Worm (Caenorhabditis elegans): Measurements from ENCODE around the gene twk-31.

The twk-31 gene

ce11 chrIII:11465394-11465948, 55.0 kb downstream of the twk-31 start:
- peak; percentile 90 for TF ChIP-seq elt-2 (tag; optimal IDR thresholded peaks at IDR 0.05)
- TF ChIP-seq mdl-1 (tag; optimal IDR thresholded peaks at IDR 0.05) = no peak
- peak; percentile 18 for TF ChIP-seq snpc-4 (tag; optimal IDR thresholded peaks at IDR 0.05)

ce11 chrIII:11466420-11467188, 56.1 kb downstream of the twk-31 start:
- TF ChIP-seq ceh-82 (tag; optimal IDR thresholded peaks at IDR 0.05) = no peak
- TF ChIP-seq ceh-9 (tag; optimal IDR thresholded peaks at IDR 0.05) = no peak
- TF ChIP-seq nhr-67 (tag; optimal IDR thresholded peaks at IDR 0.05) = no peak
- no peak for TF ChIP-seq unc-62 (GFP tag; optimal IDR thresholded peaks at IDR 0.05)
- TF ChIP-seq ztf-4 (tag; optimal IDR thresholded peaks at IDR 0.05) = no peak
- peak; percentile 32 for TF ChIP-seq elt-2 (tag; optimal IDR thresholded peaks at IDR 0.05)
- TF ChIP-seq ama-1 (optimal IDR thresholded peaks at IDR 0.05) = no peak
- no peak for TF ChIP-seq elt-3 (tag; optimal IDR thresholded peaks at IDR 0.05)
- peak; percentile 42 for TF ChIP-seq nfya-1 (tag; optimal IDR thresholded peaks at IDR 0.05; ENCODE audit: insufficient read depth)
- TF ChIP-seq zag-1 (tag; optimal IDR thresholded peaks at IDR 0.05) = no peak
- peak; percentile 7 for TF ChIP-seq ceh-28 (tag; optimal IDR thresholded peaks at IDR 0.05)
- peak; percentile 25 for TF ChIP-seq lin-39 (tag; optimal IDR thresholded peaks at IDR 0.05)
- peak; percentile 49 for TF ChIP-seq hmg-11 (tag; optimal IDR thresholded peaks at IDR 0.05)
- TF ChIP-seq ceh-16 (tag; optimal IDR thresholded peaks at IDR 0.05) = no peak
- TF ChIP-seq nhr-77 (tag; optimal IDR thresholded peaks at IDR 0.05) = no peak
- TF ChIP-seq fos-1 (tag; optimal IDR thresholded peaks at IDR 0.05) = no peak
- TF ChIP-seq snpc-4 (tag; optimal IDR thresholded peaks at IDR 0.05) = no peak
- TF ChIP-seq nhr-25 (tag; optimal IDR thresholded peaks at IDR 0.05) = no peak
- TF ChIP-seq pha-4 (tag; optimal IDR thresholded peaks at IDR 0.05) = peak; percentile 13

ce11 chrIII:11467631-11468481, 57.4 kb downstream of the twk-31 start:
- TF ChIP-seq nfya-1 (tag; optimal IDR thresholded peaks at IDR 0.05; ENCODE audit: insufficient read depth) = peak; percentile 5
- TF ChIP-seq hmg-11 (tag; optimal IDR thresholded peaks at IDR 0.05) = peak; percentile 45
- no peak for TF ChIP-seq nhr-25 (tag; optimal IDR thresholded peaks at IDR 0.05)
- no peak for TF ChIP-seq jun-1 (tag; optimal IDR thresholded peaks at IDR 0.05)
- TF ChIP-seq pha-4 (tag; optimal IDR thresholded peaks at IDR 0.05) = peak; percentile 20
- peak; percentile 57 for TF ChIP-seq nhr-23 (tag; optimal IDR thresholded peaks at IDR 0.05)

ce11 chrIII:11470311-11470858, 59.9 kb downstream of the twk-31 start, which contains the start of gene bed-2:
bed-2 (minus strand) TSS chrIII:11470808.
- no peak for TF ChIP-seq ceh-82 (tag; optimal IDR thresholded peaks at IDR 0.05)
- no peak for TF ChIP-seq lin-15B (tag; optimal IDR thresholded peaks at IDR 0.05)
- no peak for TF ChIP-seq nhr-11 (tag; optimal IDR thresholded peaks at IDR 0.05)
- peak; percentile 91 for TF ChIP-seq nfya-1 (tag; optimal IDR thresholded peaks at IDR 0.05; ENCODE audit: insufficient read depth)
- no peak for TF ChIP-seq snpc-4 (tag; optimal IDR thresholded peaks at IDR 0.05)

ce11 chrIII:11471336-11471735, 60.9 kb downstream of the twk-31 start:
- TF ChIP-seq tbx-2 (tag; optimal IDR thresholded peaks at IDR 0.05) (no peak), nhr-12 (tag; optimal IDR thresholded peaks at IDR 0.05) (no peak), unc-62 (GFP tag; optimal IDR thresholded peaks at IDR 0.05) (no peak), hmg-11 (tag; optimal IDR thresholded peaks at IDR 0.05) (no peak), egl-5 (tag; optimal IDR thresholded peaks at IDR 0.05) (no peak), fos-1 (tag; optimal IDR thresholded peaks at IDR 0.05) (no peak), nhr-77 (tag; optimal IDR thresholded peaks at IDR 0.05) (no peak), R02D3.7 (tag; optimal IDR thresholded peaks at IDR 0.05) (no peak), ztf-11 (tag; optimal IDR thresholded peaks at IDR 0.05) (no peak), unc-39 (tag; optimal IDR thresholded peaks at IDR 0.05) (no peak), nhr-43 (tag; optimal IDR thresholded peaks at IDR 0.05; ENCODE audit: poor library complexity, severe bottlenecking) (no peak), elt-2 (tag; optimal IDR thresholded peaks at IDR 0.05) (no peak), jun-1 (tag; optimal IDR thresholded peaks at IDR 0.05) (no peak), zag-1 (tag; optimal IDR thresholded peaks at IDR 0.05) (no peak)
